Worm (Caenorhabditis elegans) whole organism, L4 larva: Measurements from ENCODE around the gene M03F8.5.

Experiments
- D1046.2 ChIP-seq: fragments of 200-800 bp; sonication (Bioruptor generic); IDR thresholded peaks from 2 replicates; pipeline ENCODE4 v1.3.6; 2022; ENCODE audit warnings: missing genetic modification characterization, missing compliant biosample characterization
- F44E2.7 ChIP-seq: fragments of 200-800 bp; sonication (Bioruptor generic); IDR thresholded peaks from 2 replicates; pipeline ENCODE4 v2.1.2; 2022; ENCODE audit warnings: missing genetic modification characterization, missing compliant biosample characterization
- R02D3.7 ChIP-seq: fragments of 150-350 bp; sonication (generic microtip); optimal IDR thresholded peaks from 3 replicates; lab custom pipeline; 2014; ENCODE audit warnings: missing biosample characterization, missing genetic modification characterization
- T20F7.1 ChIP-seq: fragments of 200-800 bp; sonication (Bioruptor generic); optimal IDR thresholded peaks from 2 replicates; lab custom pipeline; 2018; ENCODE audit warnings: mild to moderate bottlenecking, missing genetic modification characterization, missing compliant biosample characterization
- ZK337.2 ChIP-seq: fragments of 200-800 bp; sonication (Bioruptor generic); IDR thresholded peaks from 2 replicates; pipeline ENCODE4 v1.3.6; 2022; ENCODE audit warnings: missing genetic modification reagents, missing genetic modification characterization, missing compliant biosample characterization
- aha-1 ChIP-seq: fragments of 150-350 bp; peaks from one replicate; lab custom pipeline; 2014; ENCODE audit warnings: missing biosample characterization, missing genetic modification characterization
- ceh-62 ChIP-seq: sonication (generic microtip); optimal IDR thresholded peaks from 2 replicates; lab custom pipeline; 2017; ENCODE audit warnings: missing biosample characterization, missing genetic modification characterization
- ces-1 ChIP-seq: fragments of 150-350 bp; sonication (generic microtip); optimal IDR thresholded peaks from 4 replicates; lab custom pipeline; 2014; ENCODE audit warnings: missing biosample characterization, missing genetic modification reagents, missing genetic modification characterization
- ctbp-1 ChIP-seq: fragments of 200-800 bp; sonication (Bioruptor generic); IDR thresholded peaks from 2 replicates; pipeline ENCODE4 v1.3.6; 2022; ENCODE audit warnings: missing genetic modification reagents, missing genetic modification characterization, missing compliant biosample characterization
- daf-12 ChIP-seq: fragments of 150-350 bp; optimal IDR thresholded peaks from 2 replicates; lab custom pipeline; 2014; ENCODE audit warnings: missing biosample characterization, missing genetic modification reagents, missing genetic modification characterization
- dmd-8 ChIP-seq: fragments of 200-800 bp; sonication (Bioruptor generic); IDR thresholded peaks from 2 replicates; pipeline ENCODE4 v1.3.6; 2022; ENCODE audit warnings: missing genetic modification characterization, missing compliant biosample characterization
- duxl-1 ChIP-seq: sonication (generic microtip); optimal IDR thresholded peaks from 2 replicates; lab custom pipeline; 2016; ENCODE audit warnings: mild to moderate bottlenecking, missing genetic modification characterization, moderate library complexity, missing compliant biosample characterization; ENCODE audit not compliant: poor library complexity
- fkh-10 ChIP-seq: fragments of 150-350 bp; optimal IDR thresholded peaks from 2 replicates; lab custom pipeline; 2014; ENCODE audit warnings: missing biosample characterization, missing genetic modification reagents, missing genetic modification characterization
- hif-1 ChIP-seq, 2 experiments: sonication (generic microtip); optimal IDR thresholded peaks; 2 replicates each; lab custom pipeline; 2016 to 2017; ENCODE audit warnings: missing compliant biosample characterization in 2 of 2, missing genetic modification characterization in 2 of 2, missing genetic modification reagents in 2 of 2, missing genotype in 2 of 2, mild to moderate bottlenecking in 1 of 2
- hlh-30 ChIP-seq: sonication (generic microtip); optimal IDR thresholded peaks from 2 replicates; lab custom pipeline; 2017; ENCODE audit warnings: antibody characterized with exemption, mild to moderate bottlenecking, missing genetic modification characterization, missing compliant biosample characterization; ENCODE audit not compliant: insufficient read depth
- hmg-1.1 ChIP-seq: fragments of 200-800 bp; sonication (Bioruptor generic); IDR thresholded peaks from 2 replicates; pipeline ENCODE4 v1.3.6; 2022; ENCODE audit warnings: missing genetic modification reagents, missing genetic modification characterization, missing compliant biosample characterization
- jun-1 ChIP-seq: fragments of 150-350 bp; optimal IDR thresholded peaks from 2 replicates; lab custom pipeline; 2014; ENCODE audit warnings: missing biosample characterization, missing genetic modification reagents, missing genetic modification characterization
- lin-15B ChIP-seq: fragments of 150-350 bp; sonication (generic microtip); optimal IDR thresholded peaks from 3 replicates; lab custom pipeline; 2014; ENCODE audit warnings: missing biosample characterization, missing genetic modification characterization
- lin-29 ChIP-seq: fragments of 200-800 bp; sonication (Bioruptor generic); IDR thresholded peaks from 2 replicates; pipeline ENCODE4 v1.3.6; 2022; ENCODE audit warnings: missing genetic modification reagents, missing genetic modification characterization, missing compliant biosample characterization
- mdl-1 ChIP-seq, 2 experiments: fragments of 150-350 bp in 1 of 2; sonication (generic microtip) in 1 of 2; optimal IDR thresholded peaks; 2 replicates each; lab custom pipeline; 2014 to 2017; ENCODE audit warnings: missing biosample characterization in 2 of 2, missing genetic modification characterization in 2 of 2
- nhr-48 ChIP-seq: sonication (generic microtip); optimal IDR thresholded peaks from 2 replicates; lab custom pipeline; 2016; ENCODE audit warnings: mild to moderate bottlenecking, missing genetic modification characterization, missing compliant biosample characterization
- pha-4 ChIP-seq, 2 experiments: fragments of 150-350 bp in 1 of 2; fragments of 200-800 bp in 1 of 2; sonication (Bioruptor generic) in 1 of 2; IDR thresholded peaks in 1 of 2; optimal IDR thresholded peaks in 1 of 2; 2 replicates each; pipeline versions ENCODE4 v1.3.6 to Lab custom; 2014 to 2022; ENCODE audit warnings: missing genetic modification characterization in 2 of 2, missing genetic modification reagents in 2 of 2, missing biosample characterization in 1 of 2, missing compliant biosample characterization in 1 of 2
- php-3 ChIP-seq: fragments of 200-800 bp; sonication (Bioruptor generic); IDR thresholded peaks from 2 replicates; pipeline ENCODE4 v1.3.6; 2022; ENCODE audit warnings: missing genetic modification reagents, missing genetic modification characterization, missing compliant biosample characterization
- tag-97 ChIP-seq: fragments of 200-800 bp; sonication (Bioruptor generic); IDR thresholded peaks from 2 replicates; pipeline ENCODE4 v1.3.6; 2022; ENCODE audit warnings: missing genetic modification characterization, missing compliant biosample characterization
- unc-130 ChIP-seq: sonication (generic microtip); optimal IDR thresholded peaks from 2 replicates; lab custom pipeline; 2016; ENCODE audit warnings: missing genetic modification reagents, missing genetic modification characterization, missing compliant biosample characterization
- unc-39 ChIP-seq: sonication (generic microtip); optimal IDR thresholded peaks from 2 replicates; lab custom pipeline; 2017; ENCODE audit warnings: missing biosample characterization, missing genetic modification characterization
- unc-62 ChIP-seq, 3 experiments: fragments of 150-350 bp in 1 of 3; sonication (generic microtip); optimal IDR thresholded peaks in 2 of 3; peaks in 1 of 3; 1 replicate in 1 of 3; 2 replicates in 2 of 3; lab custom pipeline; 2014 to 2017; ENCODE audit warnings: missing biosample characterization in 3 of 3, missing genetic modification characterization in 3 of 3, missing genetic modification reagents in 3 of 3, missing genotype in 1 of 3
- vab-7 ChIP-seq: fragments of 200-800 bp; sonication (Bioruptor generic); IDR thresholded peaks from 2 replicates; pipeline ENCODE4 v1.3.6; 2022; ENCODE audit warnings: missing genetic modification reagents, missing genetic modification characterization, missing compliant biosample characterization
- ztf-11 ChIP-seq: fragments of 150-350 bp; optimal IDR thresholded peaks from 2 replicates; lab custom pipeline; 2014; ENCODE audit warnings: missing biosample characterization, missing genetic modification characterization

Gene M03F8.5

DNA sequence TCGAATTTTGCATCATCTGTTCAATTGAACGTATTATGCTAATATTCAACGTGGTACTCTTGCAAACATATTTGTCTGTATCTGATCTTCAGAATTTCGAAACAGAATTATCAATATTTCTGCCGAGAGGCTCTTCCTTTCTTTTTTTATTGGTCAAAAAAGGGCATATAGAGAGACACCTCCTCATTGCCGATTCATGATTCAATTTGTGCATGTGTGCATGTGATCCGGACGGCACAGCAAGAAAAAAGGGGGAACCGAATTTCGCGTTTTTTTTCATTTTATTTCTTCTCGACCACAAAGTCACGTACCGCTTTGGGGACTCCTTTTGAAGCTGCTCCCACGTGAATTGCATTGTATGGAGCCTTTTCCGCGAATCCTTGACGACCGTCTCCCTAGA is 24.9 kb upstream of the M03F8.5 start, which contains the start of gene mcp-1:
Gene mcp-1 (plus strand): TSS at position 292 of the 400 bp plus-strand sequence.
- TF ChIP-seq dmd-8 (GFP tag; lab: Robert Waterston, UW) (no peak), fkh-10 (GFP tag; lab: Kevin White, UChicago) (peak; percentile 81), hlh-30 (tag; lab: Kevin White, UChicago) (peak; percentile 44), ctbp-1 (GFP tag; lab: Robert Waterston, UW) (peak; percentile 33; the same call in 1 of the 2 replicates), hmg-1.1 (GFP tag; lab: Robert Waterston, UW) (0 out of 2 replicates have a peak, but pooled peaks have one; percentile 7), ceh-62 (tag; lab: Kevin White, UChicago) (no peak), hif-1 (tag; optimal IDR thresholded peaks at IDR 0.05; lab: Kevin White, UChicago) (peak in 1 of 2 experiments; percentile 49), ces-1 (GFP tag; lab: Kevin White, UChicago) (peak; percentile 67), unc-39 (tag; lab: Kevin White, UChicago) (no peak)

DNA sequence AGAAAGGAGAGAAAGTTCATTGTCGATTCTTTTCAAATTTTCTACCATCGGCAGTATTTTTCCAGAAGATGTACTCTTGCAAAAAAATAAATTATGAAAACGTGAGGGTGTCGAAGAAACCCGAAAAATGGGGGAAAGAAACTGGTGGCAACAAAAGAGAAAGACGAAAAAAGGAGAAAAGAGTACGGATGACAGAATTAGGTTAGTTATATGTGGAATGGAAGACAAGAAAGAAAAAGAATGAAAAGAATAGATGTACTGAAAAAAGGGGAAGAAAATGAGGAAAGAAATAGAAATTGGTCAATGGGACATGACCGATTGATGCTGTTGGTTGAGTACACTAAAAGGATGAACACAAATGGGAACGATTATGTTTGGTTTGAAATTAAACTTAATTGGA is 19.0 kb upstream of the M03F8.5 start:
- TF ChIP-seq unc-62 (GFP tag; optimal IDR thresholded peaks at IDR 0.05 in 1 of 2; lab: Kevin White, UChicago) = peak in 1 of 2 experiments; percentile 5
- TF ChIP-seq unc-62 (tag; optimal IDR thresholded peaks at IDR 0.05; lab: Kevin White, UChicago) = no peak
- peak; percentile 36 for TF ChIP-seq ces-1 (GFP tag; lab: Kevin White, UChicago)
- TF ChIP-seq F44E2.7 (GFP tag; lab: Robert Waterston, UW) = no peak

DNA sequence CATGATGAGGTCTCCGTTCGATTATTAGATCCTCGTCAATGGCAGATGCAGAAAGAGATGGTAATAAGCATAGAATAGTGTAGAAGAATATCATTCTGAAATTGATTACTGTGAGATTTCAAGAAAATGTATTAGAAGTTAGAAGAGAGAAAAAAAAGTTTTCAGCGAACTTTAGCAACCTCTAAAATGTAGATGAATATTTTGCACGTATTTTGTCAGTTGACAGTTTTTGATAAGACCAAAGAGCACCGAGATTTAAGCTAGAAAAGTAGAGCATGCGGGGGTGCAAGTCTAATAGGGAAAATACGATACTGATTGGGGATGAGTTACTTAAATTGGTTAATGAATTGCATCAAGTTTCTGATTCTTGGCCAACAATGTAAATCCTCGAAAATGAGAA is 18.2 kb upstream of the M03F8.5 start, which contains the start of gene M03F8.6:
Gene M03F8.6 (minus strand): TSS at position 101 of the 400 bp plus-strand sequence.
- TF ChIP-seq pha-4 (GFP tag; IDR thresholded peaks at IDR 0.05; lab: Robert Waterston, UW) = no peak
- no peak for TF ChIP-seq pha-4 (tag; optimal IDR thresholded peaks at IDR 0.05; lab: Kevin White, UChicago)
- no peak for TF ChIP-seq R02D3.7 (tag; lab: Kevin White, UChicago)
- TF ChIP-seq aha-1 (tag; lab: Kevin White, UChicago) = peak; percentile 42
- no peak for TF ChIP-seq jun-1 (tag; lab: Kevin White, UChicago)

DNA sequence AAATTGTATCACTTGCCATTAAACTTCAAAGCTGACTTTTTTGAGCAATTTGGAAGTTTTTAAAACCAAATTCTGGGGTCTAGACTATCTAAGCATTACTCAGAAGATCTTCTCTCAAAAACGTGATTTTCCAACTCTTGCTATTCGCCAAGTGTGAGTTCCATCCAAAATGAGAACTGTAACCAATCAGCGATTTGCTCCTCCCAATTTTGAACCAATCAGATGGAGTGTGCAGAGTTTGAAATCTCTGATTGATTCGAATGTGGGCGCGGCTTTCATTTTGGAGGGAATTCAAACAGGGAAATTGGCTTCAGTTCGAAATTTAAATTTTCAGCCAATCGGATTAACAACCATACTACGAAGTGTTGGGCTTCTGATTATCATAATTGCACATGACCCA is 16.5 kb upstream of the M03F8.5 start:
- TF ChIP-seq R02D3.7 (tag; lab: Kevin White, UChicago) = no peak
- TF ChIP-seq duxl-1 (tag; lab: Kevin White, UChicago) = no peak
- TF ChIP-seq lin-29 (GFP tag; lab: Robert Waterston, UW) = no peak

DNA sequence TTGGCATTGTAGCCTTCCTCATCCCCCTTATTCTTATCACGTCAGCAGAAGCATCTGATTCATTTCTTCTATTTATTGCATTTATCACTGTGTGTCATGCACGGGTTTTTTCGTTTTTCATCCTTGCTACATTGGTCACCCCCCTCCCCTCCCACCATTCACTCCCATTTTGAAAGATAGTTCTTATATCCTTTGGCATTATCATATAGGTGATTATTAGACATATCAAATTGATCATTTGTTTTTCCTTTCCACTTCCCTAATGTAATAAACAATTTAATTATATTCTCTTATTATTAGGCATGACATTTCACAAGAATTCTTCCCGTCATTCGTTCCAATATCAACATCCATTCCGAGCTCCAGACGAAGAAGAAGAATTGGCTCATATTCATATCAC is 14.5 kb upstream of the M03F8.5 start, which contains the start of gene M03F8.1:
Gene M03F8.1 (plus strand): TSS at position 301 of the 400 bp plus-strand sequence.
- peak in 1 of 2 experiments; percentile 75 for TF ChIP-seq unc-62 (GFP tag; optimal IDR thresholded peaks at IDR 0.05 in 1 of 2; lab: Kevin White, UChicago)
- TF ChIP-seq unc-62 (tag; optimal IDR thresholded peaks at IDR 0.05; lab: Kevin White, UChicago) = no peak
- no peak for TF ChIP-seq tag-97
- no peak for TF ChIP-seq unc-130 (GFP tag; lab: Kevin White, UChicago)
- no peak for TF ChIP-seq php-3 (GFP tag; lab: Robert Waterston, UW)
- peak; percentile 51 for TF ChIP-seq hlh-30 (tag; lab: Kevin White, UChicago)

DNA sequence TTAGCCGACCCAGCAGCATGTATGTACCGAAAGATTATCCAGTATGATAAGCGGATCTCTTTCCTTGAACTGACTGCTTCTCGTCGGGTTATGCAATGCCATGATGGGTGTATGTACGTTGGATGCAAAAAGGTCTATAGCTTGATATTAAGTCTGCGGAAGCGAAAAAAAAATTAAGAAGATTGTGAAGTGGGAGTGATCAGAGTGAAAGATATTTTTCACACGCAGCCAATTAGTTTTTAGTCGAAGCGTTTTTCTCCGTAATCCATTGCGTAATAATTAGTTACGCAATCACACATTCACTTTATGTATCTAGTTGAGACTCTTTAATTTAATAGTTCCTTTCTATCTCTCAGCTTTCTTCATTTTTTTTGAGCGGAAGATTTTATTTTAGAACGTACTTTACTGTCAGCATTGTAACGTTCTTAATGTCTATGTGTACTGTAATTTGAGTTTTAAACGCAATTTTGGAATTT is 13.1 kb upstream of the M03F8.5 start:
- TF ChIP-seq unc-62 (GFP tag; optimal IDR thresholded peaks at IDR 0.05 in 1 of 2; lab: Kevin White, UChicago) (peak in 1 of 2 experiments; percentile 90), unc-62 (tag; optimal IDR thresholded peaks at IDR 0.05; lab: Kevin White, UChicago) (no peak), T20F7.1 (GFP tag; lab: Kevin White, UChicago) (no peak), nhr-48 (peak; percentile 61)

DNA sequence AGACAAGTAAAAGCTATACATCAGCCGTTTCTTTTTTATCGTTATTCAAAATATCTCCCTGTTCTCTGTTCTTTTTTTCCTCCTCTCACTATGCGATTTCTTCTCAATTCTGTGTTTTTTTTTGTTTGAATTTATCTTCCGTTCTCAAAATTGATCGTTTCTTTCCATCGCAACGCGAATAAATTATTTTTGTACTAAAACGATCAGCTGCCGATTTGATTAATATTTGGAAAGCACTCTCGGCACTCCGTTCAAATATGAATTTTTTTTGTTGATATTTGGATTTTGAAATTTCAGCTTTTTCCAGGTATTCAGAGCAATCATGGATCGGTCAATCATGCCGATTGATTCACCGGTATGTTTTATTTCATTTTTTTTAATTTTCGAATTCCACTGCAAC is 6.6 kb upstream of the M03F8.5 start, which contains the start of gene pst-1:
Gene pst-1 (plus strand): TSS at position 301 of the 400 bp plus-strand sequence.
- TF ChIP-seq unc-62 (GFP tag; optimal IDR thresholded peaks at IDR 0.05 in 1 of 2; lab: Kevin White, UChicago) = no peak
- no peak for TF ChIP-seq unc-62 (tag; optimal IDR thresholded peaks at IDR 0.05; lab: Kevin White, UChicago)
- no peak for TF ChIP-seq ctbp-1 (GFP tag; lab: Robert Waterston, UW)
- TF ChIP-seq ZK337.2 (GFP tag; lab: Robert Waterston, UW) = no peak
- no peak for TF ChIP-seq lin-15B (tag; lab: Kevin White, UChicago)
- no peak for TF ChIP-seq D1046.2 (GFP tag; lab: Robert Waterston, UW)
- no peak for TF ChIP-seq R02D3.7 (tag; lab: Kevin White, UChicago)
- no peak for TF ChIP-seq daf-12
- no peak for TF ChIP-seq T20F7.1 (GFP tag; lab: Kevin White, UChicago)
- no peak for TF ChIP-seq ztf-11 (tag; lab: Kevin White, UChicago)
- TF ChIP-seq vab-7 (GFP tag; lab: Robert Waterston, UW) = no peak
- TF ChIP-seq ces-1 (GFP tag; lab: Kevin White, UChicago) = no peak
- TF ChIP-seq mdl-1 (tag; optimal IDR thresholded peaks at IDR 0.05; lab: Kevin White, UChicago) = no peak
- TF ChIP-seq, all 104 proteins: peak for 0
